Worm (Caenorhabditis elegans): Measurements from ENCODE around the gene npr-28.

ce11 chrX:8327800-8328199, 23.1 kb downstream of the npr-28 start, which contains the start of gene F55E10.4:
- TF ChIP-seq flt-1 (GFP tag; IDR thresholded peaks at IDR 0.05) (no peak), ztf-29 (GFP tag; IDR thresholded peaks at IDR 0.05) (no peak), tab-1 (GFP tag; IDR thresholded peaks at IDR 0.05) (no peak)

All from whole organism, midembryonic.